Worm (Caenorhabditis elegans) whole organism, L3 larva: Measurements from ENCODE around the gene R11.3.

Source experiments
- ama-1 ChIP-seq: fragments of 150-350 bp; optimal IDR thresholded peaks from 2 replicates; lab custom pipeline; 2018
- ceh-9 ChIP-seq: sonication (generic microtip); optimal IDR thresholded peaks from 2 replicates; lab custom pipeline; 2018; ENCODE audit warnings: missing biosample characterization, missing genetic modification characterization
- fos-1 ChIP-seq: fragments of 150-350 bp; optimal IDR thresholded peaks from 2 replicates; lab custom pipeline; 2014; ENCODE audit warnings: missing biosample characterization, missing genetic modification characterization
- lin-15B ChIP-seq: fragments of 150-350 bp; optimal IDR thresholded peaks from 2 replicates; lab custom pipeline; 2014; ENCODE audit warnings: missing biosample characterization, missing genetic modification characterization
- lin-39 ChIP-seq: fragments of 150-350 bp; optimal IDR thresholded peaks from 2 replicates; lab custom pipeline; 2018; ENCODE audit warnings: missing biosample characterization, missing genetic modification reagents, missing genetic modification characterization
- lsy-12 ChIP-seq: sonication (generic microtip); optimal IDR thresholded peaks from 2 replicates; lab custom pipeline; 2016; ENCODE audit warnings: mild to moderate bottlenecking, missing genetic modification characterization, missing compliant biosample characterization
- nhr-77 ChIP-seq: fragments of 150-350 bp; optimal IDR thresholded peaks from 2 replicates; lab custom pipeline; 2014; ENCODE audit warnings: missing biosample characterization, missing genetic modification characterization
- pha-4 ChIP-seq: fragments of 150-350 bp; optimal IDR thresholded peaks from 2 replicates; lab custom pipeline; 2014; ENCODE audit warnings: missing biosample characterization, missing genetic modification reagents, missing genetic modification characterization
- unc-39 ChIP-seq: sonication (generic microtip); optimal IDR thresholded peaks from 4 replicates; lab custom pipeline; 2017; ENCODE audit warnings: missing biosample characterization, missing genetic modification characterization
- zag-1 ChIP-seq: fragments of 150-350 bp; optimal IDR thresholded peaks from 2 replicates; lab custom pipeline; 2014; ENCODE audit warnings: missing biosample characterization, missing genetic modification characterization

ce11 chrX:16202229-16202628 lies 3.2 kb upstream of the R11.3 start:
- no peak for TF ChIP-seq zag-1
- no peak for TF ChIP-seq nhr-77
- TF ChIP-seq ama-1 (lab: Kevin White, UChicago) = no peak
- peak; percentile 14 for TF ChIP-seq lin-15B (tag; lab: Kevin White, UChicago)
- no peak for TF ChIP-seq fos-1 (tag; lab: Kevin White, UChicago)
- TF ChIP-seq lin-39 = peak; percentile 80
- TF ChIP-seq lsy-12 = no peak
- peak; percentile 11 for TF ChIP-seq pha-4 (tag; lab: Kevin White, UChicago)
- no peak for TF ChIP-seq unc-39 (tag; lab: Kevin White, UChicago)
- TF ChIP-seq ceh-9 (tag; lab: Kevin White, UChicago) = no peak
